Worm (Caenorhabditis elegans) whole organism, L4/young adult: ENCODE results near the gene srh-304.

Experiments used
- W03F9.2 ChIP-seq: fragments of 150-350 bp; optimal IDR thresholded peaks from 2 replicates; lab custom pipeline; 2014; ENCODE audit warnings: missing biosample characterization, missing genetic modification characterization
- dao-5 ChIP-seq: sonication (generic microtip); optimal IDR thresholded peaks from 2 replicates; lab custom pipeline; 2016; ENCODE audit warnings: missing genotype, missing genetic modification characterization, moderate library complexity, missing compliant biosample characterization
- him-1 ChIP-seq: sonication (generic microtip); optimal IDR thresholded peaks from 2 replicates; lab custom pipeline; 2016; ENCODE audit warnings: missing genotype, missing genetic modification reagents, missing genetic modification characterization, missing compliant biosample characterization

srh-304 gene

DNA sequence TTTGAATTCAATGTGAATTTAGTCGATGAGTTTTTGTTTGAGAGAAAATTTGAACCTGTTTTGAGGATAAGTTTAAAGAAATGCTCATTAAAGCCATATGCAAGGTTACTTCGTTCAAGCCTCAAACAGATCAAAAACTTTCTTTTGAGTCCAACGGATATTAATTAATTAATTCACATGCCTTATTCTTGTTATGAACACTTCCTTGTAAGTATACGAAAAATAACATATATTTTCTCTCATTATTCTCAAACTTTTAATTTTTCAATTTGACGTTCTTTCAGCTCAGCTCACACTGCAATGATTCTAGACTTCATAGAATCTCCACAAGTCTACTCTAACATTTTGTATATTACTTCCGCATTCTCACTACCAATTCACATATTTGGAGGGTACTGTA lies at the start of gene srh-304:
TSS of gene srh-304 (plus strand) at position 301 of the 400 bp plus-strand sequence.
- TF ChIP-seq W03F9.2 (tag; lab: Kevin White, UChicago), result no peak

DNA sequence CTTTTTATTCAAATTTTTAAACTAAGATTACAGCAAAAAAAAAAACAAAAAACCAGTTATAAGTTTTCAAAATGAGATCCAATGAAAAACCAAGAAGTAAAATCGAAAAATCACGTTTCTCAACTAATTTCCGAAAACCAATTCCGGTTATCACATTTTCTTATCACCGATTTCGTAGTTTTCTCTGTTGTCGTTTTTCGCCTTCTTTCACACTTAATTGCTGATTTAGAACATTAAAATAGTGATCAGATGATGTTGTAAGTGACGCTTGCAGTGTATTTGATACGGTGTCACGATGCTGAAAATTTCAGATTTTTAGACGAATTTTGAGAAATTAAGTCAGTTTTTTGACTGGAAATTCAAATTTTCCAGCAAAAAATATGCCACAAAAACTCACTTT lies 48.1 kb upstream of the srh-304 start:
- TF ChIP-seq dao-5 (tag; lab: Kevin White, UChicago), result no peak
- TF ChIP-seq W03F9.2 (tag; lab: Kevin White, UChicago), result no peak
- no peak for TF ChIP-seq him-1 (tag; lab: Kevin White, UChicago)

DNA sequence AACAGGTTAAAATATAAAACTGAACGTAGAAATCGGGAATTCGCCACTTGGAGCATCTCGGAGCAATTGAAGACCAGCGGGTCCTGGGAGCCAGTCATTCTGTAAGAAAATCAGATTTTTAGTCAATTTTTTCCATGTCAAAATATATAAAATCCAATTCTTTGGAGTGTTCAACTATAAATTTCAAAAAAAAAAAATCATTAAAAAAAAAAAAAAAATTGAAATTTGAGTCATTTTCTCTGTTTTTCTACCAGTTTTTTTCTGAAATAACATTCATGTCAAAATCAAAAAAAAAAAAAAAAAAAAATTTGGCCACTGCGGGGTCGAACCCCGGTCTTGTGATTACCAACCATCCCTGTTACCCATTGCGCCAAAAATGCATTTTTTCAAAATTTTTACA lies 44.9 kb upstream of the srh-304 start, which contains the start of gene srab-12:
TSS of gene srab-12 (minus strand) at position 101 of the 400 bp plus-strand sequence.
- TF ChIP-seq him-1 (tag; lab: Kevin White, UChicago) (no peak), dao-5 (tag; lab: Kevin White, UChicago) (no peak), W03F9.2 (tag; lab: Kevin White, UChicago) (no peak)

DNA sequence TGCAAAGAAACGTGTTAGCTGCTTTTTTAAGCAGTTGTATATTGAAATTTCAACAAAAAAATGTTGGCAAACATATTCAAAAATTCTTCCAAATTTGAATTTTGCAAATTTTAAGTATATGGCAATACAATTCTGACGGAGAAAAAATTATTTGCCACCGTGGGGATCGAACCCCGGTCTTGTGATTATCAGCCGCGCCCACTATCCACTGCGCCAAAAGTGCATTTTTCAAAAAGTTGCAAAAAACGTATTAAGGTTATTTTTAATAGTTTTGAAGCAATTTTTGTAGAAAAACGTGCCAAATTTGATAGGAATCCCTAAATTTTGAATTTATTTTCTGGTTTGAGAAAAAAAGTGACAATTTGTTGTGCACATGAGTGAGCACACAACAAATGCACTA lies 44.0 kb upstream of the srh-304 start:
- TF ChIP-seq him-1 (tag; lab: Kevin White, UChicago) (no peak), dao-5 (tag; lab: Kevin White, UChicago) (no peak), W03F9.2 (tag; lab: Kevin White, UChicago) (no peak)

DNA sequence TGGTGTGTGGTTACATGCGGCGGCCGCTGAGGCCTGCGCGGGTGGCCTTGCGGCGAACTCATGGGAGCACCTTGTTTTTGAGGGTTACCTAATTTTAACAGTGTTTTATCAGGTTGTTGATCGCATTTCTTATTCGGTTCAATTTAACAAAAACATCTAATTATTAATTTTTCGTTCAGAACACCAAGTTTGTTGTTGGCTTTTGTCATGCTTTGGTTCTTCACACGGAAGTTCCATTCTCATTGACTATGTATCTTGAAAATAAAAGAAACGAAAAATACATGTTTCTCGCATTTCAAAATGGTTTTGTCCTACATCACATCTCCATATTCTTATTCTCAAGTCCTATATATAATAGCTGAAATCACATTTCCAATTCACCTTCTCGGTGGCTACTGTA lies 38.2 kb upstream of the srh-304 start, which contains the start of gene srh-290:
TSS of gene srh-290 (plus strand) at position 301 of the 400 bp plus-strand sequence.
- no peak for TF ChIP-seq dao-5 (tag; lab: Kevin White, UChicago)
- TF ChIP-seq him-1 (tag; lab: Kevin White, UChicago), result no peak
- TF ChIP-seq W03F9.2 (tag; lab: Kevin White, UChicago), result no peak

DNA sequence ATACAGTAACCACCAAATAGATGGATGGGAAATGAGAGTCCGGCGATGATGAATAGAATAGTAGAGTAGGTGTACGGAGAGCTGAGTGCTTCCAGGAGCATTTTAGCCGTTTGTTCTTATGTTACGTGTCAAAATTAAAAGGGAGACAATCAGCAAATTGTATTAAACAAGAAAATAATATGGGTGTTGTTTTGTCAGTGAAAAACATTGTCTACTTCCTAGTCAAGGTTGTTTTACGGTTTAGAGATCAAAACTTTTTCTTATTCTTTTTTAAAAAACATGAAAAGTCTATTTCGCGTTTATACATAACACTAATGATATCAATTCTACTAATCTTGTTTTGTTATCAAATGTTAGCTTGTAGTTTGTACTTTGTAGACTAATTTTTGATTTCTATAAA lies 34.4 kb upstream of the srh-304 start, which contains the start of gene srh-289:
TSS of gene srh-289 (minus strand) at position 101 of the 400 bp plus-strand sequence.
- TF ChIP-seq him-1 (tag; lab: Kevin White, UChicago), result no peak
- TF ChIP-seq W03F9.2 (tag; lab: Kevin White, UChicago), result no peak
- no peak for TF ChIP-seq dao-5 (tag; lab: Kevin White, UChicago)

DNA sequence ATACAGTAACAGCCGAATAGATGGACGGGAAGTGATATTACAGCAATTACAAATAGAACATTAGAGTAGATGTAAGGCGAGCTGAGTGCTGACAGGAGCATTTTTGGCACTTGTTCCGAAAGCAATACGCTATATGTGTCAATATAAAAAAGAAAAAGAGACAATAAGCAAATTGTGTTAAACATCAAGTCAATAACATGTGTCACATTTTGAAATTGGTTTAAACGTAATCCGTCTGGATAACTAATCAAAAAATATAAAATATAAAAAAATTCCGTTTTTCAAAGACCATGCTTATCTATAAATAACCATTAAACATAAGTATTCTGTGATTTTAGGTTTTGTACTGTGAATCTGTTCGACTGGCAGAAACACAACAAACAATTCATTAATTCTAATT lies 32.8 kb upstream of the srh-304 start, which contains the start of gene srh-288:
TSS of gene srh-288 (minus strand) at position 101 of the 400 bp plus-strand sequence.
- TF ChIP-seq him-1 (tag; lab: Kevin White, UChicago) (no peak), dao-5 (tag; lab: Kevin White, UChicago) (no peak), W03F9.2 (tag; lab: Kevin White, UChicago) (no peak)

DNA sequence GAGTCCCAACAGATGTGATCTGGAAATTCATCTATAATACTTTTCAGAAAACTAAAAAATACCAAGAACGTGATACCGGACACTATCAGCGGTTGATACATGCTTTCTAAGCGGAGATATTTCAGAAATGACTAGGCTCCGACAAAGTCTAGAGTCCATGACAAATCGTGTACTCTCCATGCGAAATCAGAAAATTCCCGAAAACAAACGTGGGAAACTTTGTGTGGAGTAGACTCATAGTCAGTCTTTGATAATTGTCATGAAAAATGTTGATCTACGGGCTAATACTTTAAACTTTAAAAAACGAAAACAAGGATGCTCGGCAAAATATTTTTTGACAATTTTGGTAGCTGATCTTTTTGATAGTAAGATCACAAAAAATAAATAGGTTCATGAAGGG lies 29.6 kb upstream of the srh-304 start, which contains the start of gene srx-18:
TSS of gene srx-18 (minus strand) at position 101 of the 400 bp plus-strand sequence.
- TF ChIP-seq him-1 (tag; lab: Kevin White, UChicago), result no peak
- no peak for TF ChIP-seq W03F9.2 (tag; lab: Kevin White, UChicago)
- no peak for TF ChIP-seq dao-5 (tag; lab: Kevin White, UChicago)

DNA sequence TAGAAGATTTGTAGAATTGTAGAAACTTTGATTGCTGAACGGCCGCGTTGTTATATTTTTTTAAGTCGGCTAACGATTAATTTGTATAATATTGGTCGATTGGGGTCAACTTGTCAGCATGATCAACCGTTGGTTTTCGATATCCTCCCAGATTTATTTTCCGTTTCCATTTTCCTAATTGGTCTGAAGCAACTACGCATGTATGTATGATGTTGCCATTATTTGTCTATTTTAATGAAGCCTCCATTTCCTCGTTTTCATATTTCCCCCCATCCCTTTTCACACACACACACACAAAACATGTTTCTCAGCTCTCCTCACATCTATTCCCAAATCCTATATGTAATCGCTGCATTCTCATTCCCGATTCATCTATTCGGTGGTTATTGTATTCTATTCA lies 27.9 kb upstream of the srh-304 start, which contains the start of gene srh-287:
TSS of gene srh-287 (plus strand) at position 301 of the 400 bp plus-strand sequence.
- no peak for TF ChIP-seq dao-5 (tag; lab: Kevin White, UChicago)
- TF ChIP-seq W03F9.2 (tag; lab: Kevin White, UChicago), result no peak
- TF ChIP-seq him-1 (tag; lab: Kevin White, UChicago), result no peak

DNA sequence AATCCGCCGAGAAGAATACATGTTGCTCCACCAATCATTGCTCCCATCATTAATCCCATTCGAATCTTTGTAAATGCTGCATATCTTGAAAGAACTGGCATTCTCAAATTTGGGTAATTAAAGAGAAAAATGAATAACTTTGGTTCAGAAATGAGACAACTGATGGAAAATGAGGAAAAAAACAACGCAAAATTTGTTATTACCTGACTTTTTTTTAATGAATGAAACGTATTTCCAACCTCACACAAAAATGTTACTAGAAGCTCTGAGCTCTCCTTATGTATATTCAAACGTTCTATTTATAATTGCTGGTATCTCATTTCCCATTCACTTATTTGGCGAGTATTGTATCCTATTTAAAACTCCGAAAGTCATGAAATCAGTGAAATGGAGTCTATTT lies 25.9 kb upstream of the srh-304 start, which contains the start of the genes Y94A7B.11 and srh-292:
TSS of gene Y94A7B.11 (minus strand) at position 101 of the 400 bp plus-strand sequence.
TSS of gene srh-292 (plus strand) at position 251 of the 400 bp plus-strand sequence.
- TF ChIP-seq W03F9.2 (tag; lab: Kevin White, UChicago), result no peak
- no peak for TF ChIP-seq dao-5 (tag; lab: Kevin White, UChicago)
- TF ChIP-seq him-1 (tag; lab: Kevin White, UChicago), result no peak

DNA sequence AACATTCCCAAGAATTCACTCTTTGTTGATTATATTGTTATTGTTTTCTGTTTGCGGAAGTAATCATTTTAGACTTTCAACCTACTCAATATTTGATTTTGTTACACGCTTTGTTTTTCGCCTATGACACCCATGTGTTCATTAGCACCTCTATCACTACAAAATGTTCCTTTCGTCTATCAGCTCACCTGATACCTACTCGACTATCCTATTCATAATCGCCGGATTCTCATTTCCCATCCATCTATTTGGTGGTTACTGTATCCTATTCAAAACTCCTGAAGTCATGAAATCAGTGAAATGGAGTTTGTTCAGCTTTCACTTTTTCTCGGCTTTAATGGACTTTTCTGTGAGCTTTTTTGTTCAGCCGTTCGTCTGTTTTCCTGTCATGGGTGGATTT lies 23.1 kb upstream of the srh-304 start, which contains the start of gene srh-291:
TSS of gene srh-291 (plus strand) at position 301 of the 400 bp plus-strand sequence.
- TF ChIP-seq dao-5 (tag; lab: Kevin White, UChicago) (no peak), W03F9.2 (tag; lab: Kevin White, UChicago) (no peak), him-1 (tag; lab: Kevin White, UChicago) (no peak)

DNA sequence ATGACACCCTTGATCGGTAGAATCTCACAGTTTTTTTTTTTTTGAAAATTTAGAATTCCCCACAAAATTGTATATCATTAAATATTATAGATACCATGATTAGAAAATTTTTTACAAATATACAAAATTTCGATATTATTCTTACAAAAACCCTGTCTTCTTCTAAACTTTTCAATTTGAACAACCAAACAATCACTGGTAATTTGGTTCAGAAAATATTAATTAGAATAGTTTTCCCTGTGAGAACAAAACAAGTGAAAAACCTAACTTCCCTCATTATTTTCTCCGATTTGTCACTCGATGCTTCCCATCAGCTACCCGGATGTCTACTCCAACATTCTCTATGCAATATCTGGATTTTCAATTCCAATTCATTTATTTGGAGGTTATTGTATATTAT lies 18.4 kb upstream of the srh-304 start, which contains the start of gene srh-296:
TSS of gene srh-296 (plus strand) at position 301 of the 400 bp plus-strand sequence.
- TF ChIP-seq W03F9.2 (tag; lab: Kevin White, UChicago) (no peak), him-1 (tag; lab: Kevin White, UChicago) (no peak)

DNA sequence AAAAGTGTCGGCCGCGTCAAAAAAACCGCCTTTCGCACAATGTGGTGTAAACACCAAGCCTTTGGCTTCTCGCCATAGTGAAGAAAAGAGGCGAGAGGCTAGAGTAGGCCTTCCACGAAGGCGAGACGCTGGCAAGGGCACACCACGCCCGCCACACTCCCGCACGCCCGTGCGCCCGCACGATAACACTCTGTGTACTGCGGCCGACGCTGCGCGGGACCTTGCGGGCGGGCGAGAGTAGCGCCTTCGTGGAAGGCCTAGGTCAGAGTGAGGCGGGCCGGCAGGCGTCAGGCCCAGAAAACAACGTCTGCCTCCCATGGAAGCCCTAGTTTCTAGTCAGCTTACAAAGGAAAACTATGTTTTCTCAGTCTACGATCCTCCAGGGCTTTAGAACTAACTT lies 16.3 kb upstream of the srh-304 start:
- TF ChIP-seq dao-5 (tag; lab: Kevin White, UChicago) (no peak), W03F9.2 (tag; lab: Kevin White, UChicago) (no peak), him-1 (tag; lab: Kevin White, UChicago) (no peak)

DNA sequence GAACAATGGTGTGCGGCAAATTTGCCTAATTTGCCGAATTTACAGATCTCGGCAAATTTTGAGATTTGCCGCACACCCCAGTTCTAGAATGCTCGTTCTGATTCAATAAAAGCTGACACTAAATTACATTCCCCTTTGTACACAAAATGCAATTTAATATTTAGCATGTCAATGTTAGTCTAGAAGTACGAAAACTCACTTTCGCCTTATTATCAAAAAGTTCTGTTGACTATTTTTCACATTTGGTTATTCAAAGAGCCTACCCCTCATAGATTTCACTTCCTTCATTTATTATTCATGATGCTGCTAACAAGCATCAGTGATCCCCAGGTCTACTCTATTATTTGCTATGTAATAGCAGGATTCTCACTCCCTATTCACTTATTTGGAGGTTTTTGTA lies 9.8 kb upstream of the srh-304 start, which contains the start of gene srh-298:
TSS of gene srh-298 (plus strand) at position 301 of the 400 bp plus-strand sequence.
- no peak for TF ChIP-seq him-1 (tag; lab: Kevin White, UChicago)
- no peak for TF ChIP-seq dao-5 (tag; lab: Kevin White, UChicago)
- no peak for TF ChIP-seq W03F9.2 (tag; lab: Kevin White, UChicago)
